Fruit fly (Drosophila melanogaster) whole organism, pupa: ENCODE results near the gene RNF220.
A peak's percentile ranks its signal among the peaks of the same experiment; 100 is the strongest.

ENCODE experiments used
- CG10348 ChIP-seq: fragments of 200-800 bp; sonication (Bioruptor generic); IDR thresholded peaks from 2 replicates; pipeline ENCODE4 v1.3.6; 2022; ENCODE audit warnings: missing biosample characterization, missing genetic modification characterization
- CG12605 ChIP-seq: fragments of 200-800 bp; sonication (Bioruptor generic); IDR thresholded peaks from 2 replicates; pipeline ENCODE4 v1.3.6; 2022; ENCODE audit warnings: missing biosample characterization, missing genetic modification characterization
- CG13204 ChIP-seq: fragments of 200-800 bp; sonication (Bioruptor generic); optimal IDR thresholded peaks from 2 replicates; lab custom pipeline; 2018; ENCODE audit warnings: missing biosample characterization, mild to moderate bottlenecking, missing genetic modification characterization, moderate library complexity
- CG14655 ChIP-seq: fragments of 200-800 bp; sonication (Bioruptor generic); optimal IDR thresholded peaks from 3 replicates; lab custom pipeline; 2017; ENCODE audit warnings: mild to moderate bottlenecking, missing biosample characterization, missing genetic modification reagents, missing genetic modification characterization
- CG15710 ChIP-seq: fragments of 200-800 bp; sonication (Bioruptor generic); optimal IDR thresholded peaks from 2 replicates; lab custom pipeline; 2018; ENCODE audit warnings: missing biosample characterization, mild to moderate bottlenecking, missing genetic modification characterization, moderate library complexity
- CG17806 ChIP-seq: fragments of 200-800 bp; sonication (Bioruptor generic); optimal IDR thresholded peaks from 2 replicates; lab custom pipeline; 2018; ENCODE audit warnings: missing biosample characterization, mild to moderate bottlenecking, missing genetic modification characterization, moderate library complexity
- CG32121 ChIP-seq: fragments of 200-800 bp; sonication (Bioruptor generic); IDR thresholded peaks from 2 replicates; pipeline ENCODE4 v1.3.6; 2022; ENCODE audit warnings: missing biosample characterization, missing genetic modification characterization
- CG34367 ChIP-seq: fragments of 200-800 bp; sonication (Bioruptor generic); optimal IDR thresholded peaks from 2 replicates; lab custom pipeline; 2018; ENCODE audit warnings: missing biosample characterization, mild to moderate bottlenecking, missing genetic modification characterization
- CG4496 ChIP-seq: fragments of 200-800 bp; sonication (Bioruptor generic); IDR thresholded peaks from 3 replicates; pipeline ENCODE4 v1.3.6; 2022; ENCODE audit warnings: missing biosample characterization, missing genetic modification characterization
- CG8159 ChIP-seq: fragments of 200-800 bp; sonication (Bioruptor generic); optimal IDR thresholded peaks from 3 replicates; lab custom pipeline; 2018; ENCODE audit warnings: missing biosample characterization, mild to moderate bottlenecking, missing genetic modification characterization, moderate library complexity
- CG8301 ChIP-seq: fragments of 200-800 bp; sonication (Bioruptor generic); optimal IDR thresholded peaks from 2 replicates; lab custom pipeline; 2018; ENCODE audit warnings: missing biosample characterization, mild to moderate bottlenecking, missing genetic modification characterization
- CG9948 ChIP-seq: fragments of 200-800 bp; sonication (Bioruptor generic); optimal IDR thresholded peaks from 2 replicates; lab custom pipeline; 2018; ENCODE audit warnings: missing biosample characterization, mild to moderate bottlenecking, missing genetic modification characterization, moderate library complexity
- D1 ChIP-seq: fragments of 200-800 bp; sonication (Bioruptor generic); optimal IDR thresholded peaks from 2 replicates; lab custom pipeline; 2018; ENCODE audit warnings: missing biosample characterization, mild to moderate bottlenecking, missing genetic modification characterization, moderate library complexity
- EcR ChIP-seq: fragments of 200-800 bp; sonication (Bioruptor generic); optimal IDR thresholded peaks from 3 replicates; lab custom pipeline; 2019; ENCODE audit warnings: missing biosample characterization, missing genetic modification characterization, mild to moderate bottlenecking, moderate library complexity, missing genetic modification reagents
- Ets98B ChIP-seq: fragments of 200-800 bp; sonication (Bioruptor generic); IDR thresholded peaks from 2 replicates; pipeline ENCODE4 v1.3.6; 2022; ENCODE audit warnings: missing biosample characterization, missing genetic modification characterization
- Pif1A ChIP-seq: fragments of 200-800 bp; sonication (Bioruptor generic); optimal IDR thresholded peaks from 3 replicates; lab custom pipeline; 2016; ENCODE audit warnings: missing biosample characterization, missing genetic modification characterization
- Pif1B ChIP-seq: fragments of 200-800 bp; sonication (Bioruptor generic); optimal IDR thresholded peaks from 3 replicates; lab custom pipeline; 2016; ENCODE audit warnings: missing biosample characterization, missing genetic modification characterization
- Snoo ChIP-seq: fragments of 200-800 bp; sonication (Bioruptor generic); optimal IDR thresholded peaks from 3 replicates; lab custom pipeline; 2017; ENCODE audit warnings: missing biosample characterization, mild to moderate bottlenecking, missing genetic modification characterization, inconsistent platforms
- fd96Ca ChIP-seq: fragments of 200-800 bp; sonication (Bioruptor generic); IDR thresholded peaks from 3 replicates; pipeline ENCODE4 v1.3.6; 2022; ENCODE audit warnings: missing biosample characterization, missing genetic modification characterization
- gl ChIP-seq: fragments of 200-800 bp; sonication (Bioruptor generic); optimal IDR thresholded peaks from 2 replicates; lab custom pipeline; 2018; ENCODE audit warnings: missing biosample characterization, mild to moderate bottlenecking, missing genetic modification characterization
- rn ChIP-seq: fragments of 200-800 bp; sonication (Bioruptor generic); IDR thresholded peaks from 2 replicates; pipeline ENCODE4 v1.3.6; 2022; ENCODE audit warnings: missing biosample characterization, missing genetic modification characterization

RNF220 gene

dm6 chr3R:22698208-22698607 is 28.0 kb downstream of the RNF220 start, which contains the start of gene Cyp6d4:
TSS of gene Cyp6d4 (plus strand) at chr3R:22698319.
- TF ChIP-seq CG32121 (GFP tag; lab: Robert Waterston, UW) (no peak), Snoo (tag; lab: Kevin White, UChicago) (no peak), Pif1A (GFP tag; lab: Kevin White, UChicago) (no peak), CG8301 (no peak), CG14655 (GFP tag; lab: Kevin White, UChicago) (no peak), CG10348 (GFP tag; lab: Robert Waterston, UW) (no peak), CG15710 (tag; lab: Kevin White, UChicago) (no peak), EcR (GFP tag; lab: Kevin White, UChicago) (no peak), gl (no peak), D1 (tag; lab: Kevin White, UChicago) (no peak), rn (GFP tag; lab: Robert Waterston, UW) (no peak)

- TF ChIP-seq EcR (GFP tag; lab: Kevin White, UChicago) (no peak), Snoo (tag; lab: Kevin White, UChicago) (no peak), CG12605 (GFP tag; lab: Robert Waterston, UW) (no peak), CG8301 (no peak), CG15710 (tag; lab: Kevin White, UChicago) (no peak)
These were observed 31.6 kb downstream of the RNF220 start, which contains the start of gene cd for dm6 chr3R:22694659-22695058. TSS of gene cd (plus strand) at chr3R:22694959.

- TF ChIP-seq CG15710 (tag; lab: Kevin White, UChicago), result peak; percentile 75
- peak; percentile 41 for TF ChIP-seq CG34367
- no peak for TF ChIP-seq CG12605 (GFP tag; lab: Robert Waterston, UW)
- TF ChIP-seq Snoo (tag; lab: Kevin White, UChicago), result no peak
- TF ChIP-seq Pif1B (GFP tag; lab: Kevin White, UChicago), result no peak
- TF ChIP-seq D1 (tag; lab: Kevin White, UChicago), result no peak
- TF ChIP-seq CG9948 (tag; lab: Kevin White, UChicago), result no peak
- TF ChIP-seq CG17806 (tag; lab: Kevin White, UChicago), result no peak
- TF ChIP-seq CG8159, result peak; percentile 74
- TF ChIP-seq CG32121 (GFP tag; lab: Robert Waterston, UW), result peak; percentile 54
- no peak for TF ChIP-seq CG10348 (GFP tag; lab: Robert Waterston, UW)
- TF ChIP-seq Ets98B (GFP tag; lab: Robert Waterston, UW), result 0 out of 2 replicates have a peak, but pooled peaks have one; percentile 10
These were observed 35.9 kb downstream of the RNF220 start, which contains the start of the genes wfs1 and Nup133 for dm6 chr3R:22690311-22690710. TSS of gene wfs1 (minus strand) at chr3R:22690380. TSS of gene Nup133 (plus strand) at chr3R:22690607.

dm6 chr3R:22686336-22686874 is 39.8 kb downstream of the RNF220 start, which contains the start of the genes Gclm and CG17625:
TSS of gene Gclm (minus strand) at chr3R:22686510.
TSS of gene CG17625 (plus strand) at chr3R:22686849.
- TF ChIP-seq Ets98B (GFP tag; lab: Robert Waterston, UW), result peak; percentile 45; the same call in 1 of the 2 replicates
- TF ChIP-seq CG10348 (GFP tag; lab: Robert Waterston, UW), result no peak
- no peak for TF ChIP-seq rn (GFP tag; lab: Robert Waterston, UW)
- TF ChIP-seq Pif1B (GFP tag; lab: Kevin White, UChicago), result no peak
- no peak for TF ChIP-seq EcR (GFP tag; lab: Kevin White, UChicago)
- peak; percentile 32 for TF ChIP-seq CG15710 (tag; lab: Kevin White, UChicago)
- peak; percentile 1 for TF ChIP-seq CG9948 (tag; lab: Kevin White, UChicago)
- TF ChIP-seq D1 (tag; lab: Kevin White, UChicago), result no peak
- TF ChIP-seq CG8301, result peak; percentile 19
- peak; percentile 20; the same call in 1 of the 3 replicates for TF ChIP-seq CG4496 (GFP tag; lab: Robert Waterston, UW)
- peak; percentile 49; the same call in 1 of the 2 replicates for TF ChIP-seq CG32121 (GFP tag; lab: Robert Waterston, UW)
- peak; percentile 2 for TF ChIP-seq CG34367
- TF ChIP-seq CG13204, result no peak
- TF ChIP-seq CG8159, result peak; percentile 26
- TF ChIP-seq CG14655 (GFP tag; lab: Kevin White, UChicago), result no peak
- TF ChIP-seq fd96Ca, result 0 out of 3 replicates have a peak, but pooled peaks have one; percentile 58
- TF ChIP-seq Snoo (tag; lab: Kevin White, UChicago), result peak; percentile 52
- peak; percentile 1 for TF ChIP-seq CG17806 (tag; lab: Kevin White, UChicago)
- peak; percentile 55 for TF ChIP-seq gl
- peak; percentile 71 for TF ChIP-seq CG12605 (GFP tag; lab: Robert Waterston, UW)

dm6 chr3R:22684948-22685253 is 41.3 kb downstream of the RNF220 start:
- TF ChIP-seq CG8159, result no peak
- TF ChIP-seq Ets98B (GFP tag; lab: Robert Waterston, UW), result no peak
- no peak for TF ChIP-seq D1 (tag; lab: Kevin White, UChicago)
- TF ChIP-seq EcR (GFP tag; lab: Kevin White, UChicago), result no peak
- no peak for TF ChIP-seq CG34367
- no peak for TF ChIP-seq gl
- no peak for TF ChIP-seq CG17806 (tag; lab: Kevin White, UChicago)
- TF ChIP-seq Snoo (tag; lab: Kevin White, UChicago), result no peak
- no peak for TF ChIP-seq CG4496 (GFP tag; lab: Robert Waterston, UW)
- TF ChIP-seq rn (GFP tag; lab: Robert Waterston, UW), result no peak
- no peak for TF ChIP-seq CG9948 (tag; lab: Kevin White, UChicago)
- no peak for TF ChIP-seq CG14655 (GFP tag; lab: Kevin White, UChicago)
- TF ChIP-seq CG32121 (GFP tag; lab: Robert Waterston, UW), result no peak
